Worm (Caenorhabditis elegans) whole organism, midembryonic: Measurements from ENCODE around the gene W05B10.3.

Experiments
- T22C8.4 ChIP-seq: fragments of 200-800 bp; sonication (Bioruptor generic); IDR thresholded peaks from 2 replicates; pipeline ENCODE4 v1.3.6; 2022; ENCODE audit warnings: missing genetic modification characterization, missing compliant biosample characterization
- flt-1 ChIP-seq: fragments of 200-800 bp; sonication (Bioruptor generic); IDR thresholded peaks from 2 replicates; pipeline ENCODE4 v1.3.6; 2022; ENCODE audit warnings: missing genetic modification characterization, missing compliant biosample characterization
- klf-2 ChIP-seq: fragments of 200-800 bp; sonication (Bioruptor generic); conservative IDR thresholded peaks from 2 replicates; pipeline ENCODE4 v1.3.6; 2022; ENCODE audit warnings: missing genetic modification reagents, missing genetic modification characterization, missing compliant biosample characterization
- med-1 ChIP-seq: sonication (generic microtip); optimal IDR thresholded peaks from 2 replicates; lab custom pipeline; 2017; ENCODE audit warnings: missing genetic modification characterization, mild to moderate bottlenecking, missing compliant biosample characterization, antibody characterized with exemption, missing genetic modification reagents; ENCODE audit not compliant: insufficient read depth
- ref-1 ChIP-seq: fragments of 200-800 bp; sonication (Bioruptor generic); conservative IDR thresholded peaks from 2 replicates; pipeline ENCODE4 v1.3.6; 2022; ENCODE audit warnings: missing genetic modification reagents, missing genetic modification characterization, missing compliant biosample characterization
- tab-1 ChIP-seq: fragments of 200-800 bp; sonication (Bioruptor generic); IDR thresholded peaks from 2 replicates; pipeline ENCODE4 v1.3.6; 2022; ENCODE audit warnings: missing genetic modification characterization, missing compliant biosample characterization
- ztf-23 ChIP-seq: fragments of 200-800 bp; sonication (Bioruptor generic); IDR thresholded peaks from 2 replicates; pipeline ENCODE4 v1.3.6; 2022; ENCODE audit warnings: missing genetic modification reagents, missing genetic modification characterization, missing compliant biosample characterization
- ztf-29 ChIP-seq: fragments of 200-800 bp; sonication (Bioruptor generic); IDR thresholded peaks from 2 replicates; pipeline ENCODE4 v1.3.6; 2022; ENCODE audit warnings: missing genetic modification reagents, missing genetic modification characterization, missing compliant biosample characterization

DNA sequence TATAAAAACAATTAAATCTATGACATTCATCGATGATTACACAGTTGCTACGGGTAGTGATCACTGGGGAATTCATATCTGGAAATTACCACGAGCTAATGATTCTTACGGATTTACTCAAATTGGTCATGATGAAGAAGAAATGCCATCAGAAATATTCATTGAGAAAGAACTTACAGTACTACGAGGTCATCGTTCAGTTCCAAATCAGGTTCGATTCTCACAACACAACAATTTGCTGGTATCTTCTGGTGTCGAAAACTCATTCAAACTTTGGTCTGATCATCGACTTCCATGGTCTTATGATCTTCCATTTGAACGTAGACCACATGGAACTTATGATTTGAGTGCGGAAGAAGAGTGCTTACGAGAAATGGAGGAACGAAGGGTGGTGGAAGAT is 45.0 kb upstream of the W05B10.3 start:
- TF ChIP-seq ref-1 (GFP tag; lab: Robert Waterston, UW) (no peak), ztf-23 (GFP tag; lab: Robert Waterston, UW) (no peak), med-1 (no peak), T22C8.4 (GFP tag; lab: Robert Waterston, UW) (no peak), ztf-29 (GFP tag; lab: Robert Waterston, UW) (no peak), klf-2 (no peak), flt-1 (GFP tag; lab: Robert Waterston, UW) (no peak), tab-1 (no peak)
